Fruit fly (Drosophila melanogaster) whole organism, embryonic: ENCODE results near the gene CG5828.

ENCODE experiments used
- BEAF-32 ChIP-seq: fragments of 200-800 bp; sonication (Bioruptor generic); optimal IDR thresholded peaks from 3 replicates; lab custom pipeline; 2017; ENCODE audit warnings: missing biosample characterization, missing genetic modification characterization, mild to moderate bottlenecking, moderate library complexity, missing genetic modification reagents
- CG10462 ChIP-seq: fragments of 200-800 bp; sonication (Bioruptor generic); optimal IDR thresholded peaks from 2 replicates; lab custom pipeline; 2016; ENCODE audit warnings: missing biosample characterization, missing genetic modification characterization
- CG10979 ChIP-seq: fragments of 200-800 bp; sonication (Bioruptor generic); optimal IDR thresholded peaks from 2 replicates; lab custom pipeline; 2018; ENCODE audit warnings: missing biosample characterization, mild to moderate bottlenecking, missing genetic modification characterization, moderate library complexity
- CG11504 ChIP-seq: fragments of 200-800 bp; sonication (Bioruptor generic); optimal IDR thresholded peaks from 3 replicates; lab custom pipeline; 2019; ENCODE audit warnings: missing biosample characterization, mild to moderate bottlenecking, missing genetic modification characterization, moderate library complexity
- CG11723 ChIP-seq: fragments of 200-800 bp; sonication (Bioruptor generic); optimal IDR thresholded peaks from 2 replicates; lab custom pipeline; 2017; ENCODE audit warnings: missing biosample characterization, mild to moderate bottlenecking, missing genetic modification characterization
- CG12104 ChIP-seq: fragments of 200-800 bp; sonication (Bioruptor generic); optimal IDR thresholded peaks from 3 replicates; lab custom pipeline; 2016; ENCODE audit warnings: missing biosample characterization, missing genetic modification characterization
- CG14050 ChIP-seq: fragments of 200-800 bp; sonication (Bioruptor generic); IDR thresholded peaks from 3 replicates; pipeline ENCODE4 v1.3.6; 2022; ENCODE audit warnings: missing biosample characterization, missing genetic modification characterization
- CG15479 ChIP-seq: fragments of 200-800 bp; sonication (Bioruptor generic); optimal IDR thresholded peaks from 3 replicates; lab custom pipeline; 2019; ENCODE audit warnings: missing biosample characterization, mild to moderate bottlenecking, missing genetic modification characterization, moderate library complexity
- CG16779 ChIP-seq: fragments of 200-800 bp; sonication (Bioruptor generic); IDR thresholded peaks from 2 replicates; pipeline ENCODE4 v1.3.6; 2022; ENCODE audit warnings: missing biosample characterization, missing genetic modification characterization
- CG16813 ChIP-seq: fragments of 200-800 bp; sonication (Bioruptor generic); IDR thresholded peaks from 3 replicates; pipeline ENCODE4 v1.3.6; 2022; ENCODE audit warnings: missing biosample characterization, missing genetic modification characterization; ENCODE audit not compliant: partially characterized antibody
- CG17912 ChIP-seq: fragments of 200-800 bp; sonication (Bioruptor generic); optimal IDR thresholded peaks from 2 replicates; lab custom pipeline; 2018; ENCODE audit warnings: missing biosample characterization, mild to moderate bottlenecking, missing genetic modification characterization
- CG30431 ChIP-seq: fragments of 200-800 bp; sonication (Bioruptor generic); optimal IDR thresholded peaks from 2 replicates; lab custom pipeline; 2017; ENCODE audit warnings: missing biosample characterization, missing genetic modification characterization
- CG3407 ChIP-seq: fragments of 200-800 bp; sonication (Bioruptor generic); optimal IDR thresholded peaks from 2 replicates; lab custom pipeline; 2018; ENCODE audit warnings: missing biosample characterization, mild to moderate bottlenecking, missing genetic modification characterization
- CG4360 ChIP-seq: fragments of 200-800 bp; sonication (Bioruptor generic); IDR thresholded peaks from 2 replicates; pipeline ENCODE4 v1.3.6; 2022; ENCODE audit warnings: missing biosample characterization, missing genetic modification characterization
- CG4424 ChIP-seq: fragments of 200-800 bp; sonication (Bioruptor generic); optimal IDR thresholded peaks from 3 replicates; lab custom pipeline; 2016; ENCODE audit warnings: missing biosample characterization, missing genetic modification characterization
- CG7372 ChIP-seq: fragments of 200-800 bp; sonication (Bioruptor generic); IDR thresholded peaks from 2 replicates; pipeline ENCODE4 v1.3.6; 2022; ENCODE audit warnings: missing biosample characterization, missing genetic modification characterization
- CG7928 ChIP-seq: fragments of 200-800 bp; sonication (Bioruptor generic); optimal IDR thresholded peaks from 2 replicates; lab custom pipeline; 2017; ENCODE audit warnings: missing biosample characterization, mild to moderate bottlenecking, missing genetic modification characterization
- CG9437 ChIP-seq: fragments of 200-800 bp; sonication (Bioruptor generic); optimal IDR thresholded peaks from 2 replicates; lab custom pipeline; 2018; ENCODE audit warnings: missing biosample characterization, mild to moderate bottlenecking, missing genetic modification characterization
- CG9876 ChIP-seq: fragments of 200-800 bp; sonication (Bioruptor generic); optimal IDR thresholded peaks from 2 replicates; lab custom pipeline; 2016; ENCODE audit warnings: missing biosample characterization, missing genetic modification characterization
- D19A ChIP-seq: fragments of 200-800 bp; optimal IDR thresholded peaks from 3 replicates; lab custom pipeline; 2019; ENCODE audit warnings: missing biosample characterization, mild to moderate bottlenecking, missing genetic modification characterization, moderate library complexity
- Dip3 ChIP-seq: fragments of 200-800 bp; sonication (Bioruptor generic); optimal IDR thresholded peaks from 3 replicates; lab custom pipeline; 2016; ENCODE audit warnings: missing biosample characterization, missing genetic modification characterization
- E2f1 ChIP-seq: fragments of 200-800 bp; sonication (Bioruptor generic); IDR thresholded peaks from 2 replicates; pipeline ENCODE4 v1.3.6; 2022; ENCODE audit warnings: missing biosample characterization, missing genetic modification characterization
- Gsc ChIP-seq: fragments of 200-800 bp; sonication (Bioruptor generic); IDR thresholded peaks from 2 replicates; pipeline ENCODE4 v1.3.6; 2022; ENCODE audit warnings: missing biosample characterization, missing genetic modification characterization
- H15 ChIP-seq: fragments of 200-800 bp; sonication (Bioruptor generic); IDR thresholded peaks from 3 replicates; pipeline ENCODE4 v1.3.6; 2022; ENCODE audit warnings: missing biosample characterization, missing genetic modification characterization
- Jarid2 ChIP-seq: fragments of 200-800 bp; sonication (Bioruptor generic); optimal IDR thresholded peaks from 3 replicates; lab custom pipeline; 2017; ENCODE audit warnings: mild to moderate bottlenecking, missing biosample characterization, missing genetic modification reagents, missing genetic modification characterization
- NK7.1 ChIP-seq: fragments of 200-800 bp; sonication (Bioruptor generic); optimal IDR thresholded peaks from 3 replicates; lab custom pipeline; 2016; ENCODE audit warnings: missing biosample characterization, missing genetic modification characterization
- Nf-YC ChIP-seq: fragments of 200-800 bp; optimal IDR thresholded peaks from 3 replicates; lab custom pipeline; 2019; ENCODE audit warnings: missing biosample characterization, mild to moderate bottlenecking, missing genetic modification characterization, moderate library complexity
- Rx ChIP-seq: fragments of 200-800 bp; sonication (Bioruptor generic); IDR thresholded peaks from 2 replicates; pipeline ENCODE4 v1.3.6; 2022; ENCODE audit warnings: missing biosample characterization, missing genetic modification characterization
- Stat92E ChIP-seq, 3 experiments: fragments of >200 bp in 2 of 3; fragments of 200-800 bp in 1 of 3; sonication (Bioruptor generic) in 1 of 3; optimal IDR thresholded peaks; 2 replicates each; lab custom pipeline; 2017 to 2019; ENCODE audit warnings: missing biosample characterization in 3 of 3, missing genetic modification characterization in 3 of 3, mild to moderate bottlenecking in 1 of 3, moderate library complexity in 1 of 3
- aop ChIP-seq: fragments of 200-800 bp; sonication (Bioruptor generic); IDR thresholded peaks from 2 replicates; pipeline ENCODE4 v1.3.6; 2022; ENCODE audit warnings: missing biosample characterization, missing genetic modification characterization
- ara ChIP-seq: fragments of 200-800 bp; sonication (Bioruptor generic); IDR thresholded peaks from 2 replicates; pipeline ENCODE4 v1.3.6; 2022; ENCODE audit warnings: missing biosample characterization, missing genetic modification characterization
- bab2 ChIP-seq: fragments of 200-800 bp; sonication (Bioruptor generic); optimal IDR thresholded peaks from 2 replicates; lab custom pipeline; 2016; ENCODE audit warnings: missing biosample characterization, missing genetic modification characterization
- bowl ChIP-seq: fragments of 200-800 bp; sonication (Bioruptor generic); IDR thresholded peaks from 2 replicates; pipeline ENCODE4 v1.3.6; 2022; ENCODE audit warnings: missing biosample characterization, missing genetic modification characterization
- cato ChIP-seq: fragments of 200-800 bp; sonication (Bioruptor generic); optimal IDR thresholded peaks from 2 replicates; lab custom pipeline; 2016; ENCODE audit warnings: missing biosample characterization, missing genetic modification characterization, borderline replicate concordance
- danr ChIP-seq: fragments of 200-800 bp; sonication (Bioruptor generic); IDR thresholded peaks from 2 replicates; pipeline ENCODE4 v1.3.6; 2022; ENCODE audit warnings: missing biosample characterization, missing genetic modification characterization
- dm ChIP-seq: fragments of 200-800 bp; sonication (Bioruptor generic); optimal IDR thresholded peaks from 3 replicates; lab custom pipeline; 2016; ENCODE audit warnings: missing biosample characterization, missing genetic modification characterization
- emc ChIP-seq: fragments of 200-800 bp; sonication (Bioruptor generic); optimal IDR thresholded peaks from 2 replicates; lab custom pipeline; 2016; ENCODE audit warnings: missing biosample characterization, missing genetic modification characterization
- ewg ChIP-seq: fragments of 200-800 bp; sonication (Bioruptor generic); optimal IDR thresholded peaks from 3 replicates; lab custom pipeline; 2017; ENCODE audit warnings: mild to moderate bottlenecking, missing biosample characterization, missing genetic modification reagents, missing genetic modification characterization
- exex ChIP-seq: fragments of 200-800 bp; sonication (Bioruptor generic); optimal IDR thresholded peaks from 4 replicates; lab custom pipeline; 2018; ENCODE audit warnings: missing biosample characterization, mild to moderate bottlenecking, missing genetic modification characterization, moderate library complexity
- gcm2 ChIP-seq: fragments of 200-800 bp; sonication (Bioruptor generic); optimal IDR thresholded peaks from 2 replicates; lab custom pipeline; 2016; ENCODE audit warnings: missing biosample characterization, missing genetic modification characterization
- grn ChIP-seq: fragments of 200-800 bp; sonication (Bioruptor generic); optimal IDR thresholded peaks from 3 replicates; lab custom pipeline; 2017; ENCODE audit warnings: missing biosample characterization, missing genetic modification characterization
- onecut ChIP-seq: fragments of 200-800 bp; sonication (Bioruptor generic); IDR thresholded peaks from 2 replicates; pipeline ENCODE4 v1.3.6; 2022; ENCODE audit warnings: missing biosample characterization, missing genetic modification characterization
- p53 ChIP-seq: fragments of 200-800 bp; sonication (Bioruptor generic); optimal IDR thresholded peaks from 2 replicates; lab custom pipeline; 2016; ENCODE audit warnings: missing biosample characterization, missing genetic modification characterization
- phol ChIP-seq: fragments of 200-800 bp; sonication (Bioruptor generic); optimal IDR thresholded peaks from 3 replicates; lab custom pipeline; 2018; ENCODE audit warnings: missing biosample characterization, mild to moderate bottlenecking, missing genetic modification characterization, moderate library complexity
- pnt ChIP-seq: fragments of 200-800 bp; sonication (Bioruptor generic); optimal IDR thresholded peaks from 3 replicates; lab custom pipeline; 2016; ENCODE audit warnings: missing biosample characterization, missing genetic modification characterization
- ranshi ChIP-seq: fragments of 200-800 bp; sonication (Bioruptor generic); IDR thresholded peaks from 2 replicates; pipeline ENCODE4 v1.3.6; 2022; ENCODE audit warnings: missing biosample characterization, missing genetic modification characterization
- salm ChIP-seq: fragments of 200-800 bp; sonication (Bioruptor generic); optimal IDR thresholded peaks from 2 replicates; lab custom pipeline; 2018; ENCODE audit warnings: missing biosample characterization, mild to moderate bottlenecking, missing genetic modification characterization
- shn ChIP-seq: fragments of 200-800 bp; sonication (Bioruptor generic); optimal IDR thresholded peaks from 3 replicates; lab custom pipeline; 2016; ENCODE audit warnings: missing biosample characterization, missing genetic modification characterization
- tio ChIP-seq: fragments of 200-800 bp; sonication (Bioruptor generic); optimal IDR thresholded peaks from 2 replicates; lab custom pipeline; 2017; ENCODE audit warnings: missing biosample characterization, missing genetic modification characterization, inconsistent platforms
- tx ChIP-seq: fragments of 200-800 bp; sonication (Bioruptor generic); optimal IDR thresholded peaks from 2 replicates; lab custom pipeline; 2016; ENCODE audit warnings: missing biosample characterization, missing genetic modification characterization

CG5828 gene

dm6 chr2L:5044892-5045619, 48.7 kb upstream of the CG5828 start (continued):
- TF ChIP-seq CG11723 (GFP tag; lab: Kevin White, UChicago) (peak; percentile 6), grn (GFP tag; lab: Kevin White, UChicago) (no peak), CG3407 (GFP tag; lab: Kevin White, UChicago) (peak; percentile 21), gcm2 (no peak), Nf-YC (tag; lab: Kevin White, UChicago) (peak; percentile 43), aop (no peak), shn (peak; percentile 33), Dip3 (no peak), phol (tag; lab: Kevin White, UChicago) (peak; percentile 65), E2f1 (GFP tag; lab: Robert Waterston, UW) (peak; percentile 34), ranshi (no peak), ewg (GFP tag; lab: Kevin White, UChicago) (peak; percentile 36), bab2 (GFP tag; lab: Kevin White, UChicago) (no peak), CG14050 (GFP tag; lab: Robert Waterston, UW) (peak; percentile 30; the same call in 2 of the 3 replicates), exex (tag; lab: Kevin White, UChicago) (no peak), dm (GFP tag; lab: Kevin White, UChicago) (no peak), CG9876 (GFP tag; lab: Kevin White, UChicago) (peak; percentile 10), CG4360 (GFP tag; lab: Robert Waterston, UW) (no peak), CG11504 (tag; lab: Kevin White, UChicago) (peak; percentile 79), emc (GFP tag; lab: Kevin White, UChicago) (no peak), CG16779 (GFP tag; lab: Robert Waterston, UW) (peak; percentile 62), NK7.1 (no peak), ara (GFP tag; lab: Robert Waterston, UW) (peak; percentile 53; the same call in 1 of the 2 replicates), danr (GFP tag; lab: Robert Waterston, UW) (peak; percentile 11; the same call in 1 of the 2 replicates), Rx (peak; percentile 24; the same call in 1 of the 2 replicates), Stat92E (GFP tag; optimal IDR thresholded peaks at IDR 0.05; lab: Kevin White, UChicago) (no peak), CG10979 (peak; percentile 54), H15 (GFP tag; lab: Robert Waterston, UW) (peak; percentile 43; the same call in 1 of the 3 replicates), cato (GFP tag; lab: Kevin White, UChicago) (no peak), CG16813 (no peak), CG4424 (GFP tag; lab: Kevin White, UChicago) (peak; percentile 63), CG17912 (GFP tag; lab: Kevin White, UChicago) (no peak), pnt (GFP tag; lab: Kevin White, UChicago) (peak; percentile 22), bowl (GFP tag; lab: Robert Waterston, UW) (0 out of 2 replicates have a peak, but pooled peaks have one; percentile 45), tio (peak; percentile 24), CG12104 (GFP tag; lab: Kevin White, UChicago) (peak; percentile 41), salm (no peak), p53 (GFP tag; lab: Kevin White, UChicago) (no peak), Gsc (GFP tag; lab: Robert Waterston, UW) (no peak), CG9437 (GFP tag; lab: Kevin White, UChicago) (peak; percentile 74), onecut (GFP tag; lab: Robert Waterston, UW) (peak; percentile 33), CG10462 (GFP tag; lab: Kevin White, UChicago) (no peak), D19A (tag; lab: Kevin White, UChicago) (peak; percentile 75), Jarid2 (GFP tag; lab: Kevin White, UChicago) (peak; percentile 29), CG30431 (GFP tag; lab: Kevin White, UChicago) (no peak), tx (GFP tag; lab: Kevin White, UChicago) (no peak), CG7372 (GFP tag; lab: Robert Waterston, UW) (no peak), BEAF-32 (GFP tag; lab: Kevin White, UChicago) (no peak), CG7928 (GFP tag; lab: Kevin White, UChicago) (peak; percentile 26), CG15479 (GFP tag; lab: Kevin White, UChicago) (no peak)
